Worm (Caenorhabditis elegans) whole organism, early embryonic: Measurements from ENCODE around the gene mes-1.

Source experiments
- aly-1 ChIP-seq: sonication (generic microtip); optimal IDR thresholded peaks from 2 replicates; lab custom pipeline; 2016; ENCODE audit warnings: missing genetic modification characterization, missing compliant biosample characterization
- ets-7 ChIP-seq: sonication (generic microtip); optimal IDR thresholded peaks from 2 replicates; lab custom pipeline; 2016; ENCODE audit warnings: missing genotype, missing genetic modification characterization, missing compliant biosample characterization
- tbx-37 ChIP-seq: fragments of 200-800 bp; sonication (Bioruptor generic); conservative IDR thresholded peaks from 2 replicates; pipeline ENCODE4 v1.3.6; 2022; ENCODE audit warnings: missing genetic modification reagents, missing genetic modification characterization, missing compliant biosample characterization
- tra-4 ChIP-seq: sonication (generic microtip); optimal IDR thresholded peaks from 2 replicates; lab custom pipeline; 2017; ENCODE audit warnings: missing genetic modification characterization, missing compliant biosample characterization

- TF ChIP-seq tbx-37 (GFP tag; lab: Robert Waterston, UW) (no peak), aly-1 (tag; lab: Kevin White, UChicago) (no peak), ets-7 (tag; lab: Kevin White, UChicago) (no peak), tra-4 (no peak)
Observed at ce11 chrX:11875260-11875659, 18.0 kb downstream of the mes-1 start, which contains the start of gene Y62H9A.1.
